Worm (Caenorhabditis elegans): ENCODE data around the gene B0457.4.

Gene B0457.4

ce11 chrII:8923187-8923586 is 11.4 kb upstream of the B0457.4 start:
- TF ChIP-seq K09A11.1 (tag; optimal IDR thresholded peaks at IDR 0.05; ENCODE audit: insufficient read depth) (no peak), C08G9.2 (tag; optimal IDR thresholded peaks at IDR 0.05) (no peak), nhr-11 (tag; optimal IDR thresholded peaks at IDR 0.05) (no peak), sdc-2 (tag; optimal IDR thresholded peaks at IDR 0.05) (no peak), K02D7.2 (tag; optimal IDR thresholded peaks at IDR 0.05) (no peak), ceh-45 (GFP tag; IDR thresholded peaks at IDR 0.05) (no peak)

ce11 chrII:8922140-8922539 is 10.3 kb upstream of the B0457.4 start, which contains the start of gene B0457.6:
Gene B0457.6 (plus strand): TSS chrII:8922423.
- no peak for TF ChIP-seq pag-3 (tag; optimal IDR thresholded peaks at IDR 0.05; ENCODE audit: borderline replicate concordance)
- no peak for TF ChIP-seq mec-3 (tag; optimal IDR thresholded peaks at IDR 0.05; ENCODE audit: borderline replicate concordance)
- TF ChIP-seq elt-2 (tag; optimal IDR thresholded peaks at IDR 0.05) = peak; percentile 57

ce11 chrII:8921456-8921855 is 9.6 kb upstream of the B0457.4 start:
- no peak for TF ChIP-seq K09A11.1 (tag; optimal IDR thresholded peaks at IDR 0.05; ENCODE audit: insufficient read depth)
- TF ChIP-seq tbx-2 (tag; optimal IDR thresholded peaks at IDR 0.05) = no peak
- no peak for TF ChIP-seq unc-86 (tag; optimal IDR thresholded peaks at IDR 0.05)
- no peak for TF ChIP-seq Y22D7AL.16 (tag; optimal IDR thresholded peaks at IDR 0.05)
- TF ChIP-seq odd-2 (tag; optimal IDR thresholded peaks at IDR 0.05) = no peak
- TF ChIP-seq ttx-3 (tag; optimal IDR thresholded peaks at IDR 0.05) = no peak
- TF ChIP-seq fax-1 (tag; optimal IDR thresholded peaks at IDR 0.05) = no peak
- TF ChIP-seq ceh-14 (tag; optimal IDR thresholded peaks at IDR 0.05) = no peak
- no peak for TF ChIP-seq ceh-9 (tag; optimal IDR thresholded peaks at IDR 0.05)
- no peak for TF ChIP-seq dve-1 (tag; optimal IDR thresholded peaks at IDR 0.05)
- TF ChIP-seq ceh-31 (tag; optimal IDR thresholded peaks at IDR 0.05) = no peak
- no peak for TF ChIP-seq nhr-232 (tag; optimal IDR thresholded peaks at IDR 0.05)
- no peak for TF ChIP-seq pat-9 (tag; optimal IDR thresholded peaks at IDR 0.05)

- TF ChIP-seq pha-2 (tag; optimal IDR thresholded peaks at IDR 0.05) = no peak
- no peak for TF ChIP-seq unc-86 (tag; optimal IDR thresholded peaks at IDR 0.05)
- no peak for TF ChIP-seq ztf-16 (tag; optimal IDR thresholded peaks at IDR 0.05)
- no peak for TF ChIP-seq ahr-1 (tag; optimal IDR thresholded peaks at IDR 0.05)
- peak; percentile 57 for TF ChIP-seq unc-42 (tag; optimal IDR thresholded peaks at IDR 0.05)
These were observed 9.1 kb upstream of the B0457.4 start for ce11 chrII:8920955-8921354.

- TF ChIP-seq syd-9 (tag; optimal IDR thresholded peaks at IDR 0.05) (no peak), pros-1 (tag; optimal IDR thresholded peaks at IDR 0.05) (no peak)
These were observed 8.5 kb upstream of the B0457.4 start for ce11 chrII:8920315-8920714.

ce11 chrII:8917339-8917738 is 5.5 kb upstream of the B0457.4 start:
- no peak for TF ChIP-seq ztf-16 (tag; optimal IDR thresholded peaks at IDR 0.05)
- TF ChIP-seq pros-1 (tag; optimal IDR thresholded peaks at IDR 0.05) = no peak
- no peak for TF ChIP-seq fkh-6 (tag; optimal IDR thresholded peaks at IDR 0.05)
- TF ChIP-seq sox-2 (GFP tag; IDR thresholded peaks at IDR 0.05) = no peak
- TF ChIP-seq C38D4.7 (GFP tag; optimal IDR thresholded peaks at IDR 0.05) = no peak
- TF ChIP-seq ceh-31 (tag; optimal IDR thresholded peaks at IDR 0.05) = no peak
- TF ChIP-seq ceh-2 (tag; optimal IDR thresholded peaks at IDR 0.05) = no peak
- no peak for TF ChIP-seq hlh-30 (tag; optimal IDR thresholded peaks at IDR 0.05; ENCODE audit: insufficient read depth)
- no peak for TF ChIP-seq ref-2 (tag; optimal IDR thresholded peaks at IDR 0.05)
- TF ChIP-seq sdc-2 (tag; optimal IDR thresholded peaks at IDR 0.05) = no peak
- TF ChIP-seq pag-3 (tag; optimal IDR thresholded peaks at IDR 0.05; ENCODE audit: borderline replicate concordance) = no peak
- TF ChIP-seq T23F11.4 (GFP tag; optimal IDR thresholded peaks at IDR 0.05) = no peak
- TF ChIP-seq hlh-15 (tag; optimal IDR thresholded peaks at IDR 0.05) = no peak
- no peak for TF ChIP-seq rnt-1 (tag; optimal IDR thresholded peaks at IDR 0.05)

Data from whole organism, late embryonic.